Worm (Caenorhabditis elegans): ENCODE results near the gene dmsr-11.

Gene dmsr-11

ce11 chrV:6787906-6788430 is 15.9 kb downstream of the dmsr-11 start, which contains the start of gene ZC404.2:
Gene ZC404.2, plus strand, starts transcription at chrV:6787952.
- no peak for TF ChIP-seq eor-1 (tag; optimal IDR thresholded peaks at IDR 0.05)
- no peak for TF ChIP-seq ZK546.5 (tag; optimal IDR thresholded peaks at IDR 0.05)
- no peak for TF ChIP-seq lsy-12 (tag; optimal IDR thresholded peaks at IDR 0.05)
- no peak for TF ChIP-seq mdl-1 (tag; optimal IDR thresholded peaks at IDR 0.05)
- no peak for TF ChIP-seq pqm-1 (tag; optimal IDR thresholded peaks at IDR 0.05)
- no peak for TF ChIP-seq ceh-9 (tag; optimal IDR thresholded peaks at IDR 0.05)
- no peak for TF ChIP-seq nfya-1 (tag; optimal IDR thresholded peaks at IDR 0.05; ENCODE audit: insufficient read depth)
- no peak for TF ChIP-seq ceh-28 (tag; optimal IDR thresholded peaks at IDR 0.05)
- no peak for TF ChIP-seq egl-5 (tag; optimal IDR thresholded peaks at IDR 0.05)
- TF ChIP-seq fos-1 (tag; optimal IDR thresholded peaks at IDR 0.05): no peak
- TF ChIP-seq aly-2 (tag; optimal IDR thresholded peaks at IDR 0.05): no peak
- TF ChIP-seq ama-1 (optimal IDR thresholded peaks at IDR 0.05): no peak
- no peak for TF ChIP-seq nhr-67 (tag; optimal IDR thresholded peaks at IDR 0.05)
- TF ChIP-seq ztf-11 (tag; optimal IDR thresholded peaks at IDR 0.05): no peak

- TF ChIP-seq fkh-2 (tag; optimal IDR thresholded peaks at IDR 0.05) (no peak), aly-2 (tag; optimal IDR thresholded peaks at IDR 0.05) (no peak), nhr-43 (tag; optimal IDR thresholded peaks at IDR 0.05; ENCODE audit: poor library complexity, severe bottlenecking) (peak; percentile 77), fkh-10 (GFP tag; optimal IDR thresholded peaks at IDR 0.05) (no peak), unc-62 (GFP tag; optimal IDR thresholded peaks at IDR 0.05) (no peak), pha-4 (tag; optimal IDR thresholded peaks at IDR 0.05) (no peak), snpc-4 (tag; optimal IDR thresholded peaks at IDR 0.05) (peak; percentile 47), mdl-1 (tag; optimal IDR thresholded peaks at IDR 0.05) (no peak), R02D3.7 (tag; optimal IDR thresholded peaks at IDR 0.05) (peak; percentile 66), unc-39 (tag; optimal IDR thresholded peaks at IDR 0.05) (no peak), pqm-1 (tag; optimal IDR thresholded peaks at IDR 0.05) (peak; percentile 29), ceh-16 (tag; optimal IDR thresholded peaks at IDR 0.05) (no peak), ztf-4 (tag; optimal IDR thresholded peaks at IDR 0.05) (no peak), jun-1 (tag; optimal IDR thresholded peaks at IDR 0.05) (no peak), tbx-2 (tag; optimal IDR thresholded peaks at IDR 0.05) (no peak), lin-39 (tag; optimal IDR thresholded peaks at IDR 0.05) (peak; percentile 65), skn-1 (tag; optimal IDR thresholded peaks at IDR 0.05) (peak; percentile 53), nhr-28 (tag; optimal IDR thresholded peaks at IDR 0.05) (no peak), eor-1 (tag; optimal IDR thresholded peaks at IDR 0.05) (no peak), ceh-82 (tag; optimal IDR thresholded peaks at IDR 0.05) (no peak), ztf-11 (tag; optimal IDR thresholded peaks at IDR 0.05) (no peak), nhr-77 (tag; optimal IDR thresholded peaks at IDR 0.05) (no peak), egl-5 (tag; optimal IDR thresholded peaks at IDR 0.05) (peak; percentile 7), hmg-11 (tag; optimal IDR thresholded peaks at IDR 0.05) (peak; percentile 92), sea-2 (GFP tag; optimal IDR thresholded peaks at IDR 0.05) (no peak), elt-2 (tag; optimal IDR thresholded peaks at IDR 0.05) (peak; percentile 32), fos-1 (tag; optimal IDR thresholded peaks at IDR 0.05) (no peak), ceh-28 (tag; optimal IDR thresholded peaks at IDR 0.05) (no peak), nhr-12 (tag; optimal IDR thresholded peaks at IDR 0.05) (no peak), nhr-23 (tag; optimal IDR thresholded peaks at IDR 0.05) (peak; percentile 81), mml-1 (tag; optimal IDR thresholded peaks at IDR 0.05) (no peak), ZK546.5 (tag; optimal IDR thresholded peaks at IDR 0.05) (no peak), elt-1 (tag; optimal IDR thresholded peaks at IDR 0.05) (peak; percentile 10), lin-15B (tag; optimal IDR thresholded peaks at IDR 0.05) (peak; percentile 55), ama-1 (optimal IDR thresholded peaks at IDR 0.05) (no peak), zag-1 (tag; optimal IDR thresholded peaks at IDR 0.05) (no peak), elt-3 (tag; optimal IDR thresholded peaks at IDR 0.05) (no peak), nhr-67 (tag; optimal IDR thresholded peaks at IDR 0.05) (peak; percentile 28), lsy-12 (tag; optimal IDR thresholded peaks at IDR 0.05) (peak; percentile 10), nhr-237 (tag; optimal IDR thresholded peaks at IDR 0.05) (no peak), ceh-9 (tag; optimal IDR thresholded peaks at IDR 0.05) (no peak), daf-12 (tag; optimal IDR thresholded peaks at IDR 0.05) (no peak), nhr-25 (tag; optimal IDR thresholded peaks at IDR 0.05) (peak; percentile 34), nhr-76 (tag; optimal IDR thresholded peaks at IDR 0.05) (peak; percentile 51), nhr-11 (tag; optimal IDR thresholded peaks at IDR 0.05) (no peak), egl-27 (tag; optimal IDR thresholded peaks at IDR 0.05) (no peak), nfya-1 (tag; optimal IDR thresholded peaks at IDR 0.05; ENCODE audit: insufficient read depth) (peak; percentile 83)
Observed at ce11 chrV:6784853-6785492, 18.9 kb downstream of the dmsr-11 start, which contains the start of the genes spn-4 and spe-39. Gene spn-4, minus strand, starts transcription at chrV:6784903. Gene spe-39, plus strand, starts transcription at chrV:6785451.

Measured in whole organism, L3 larva.